Worm (Caenorhabditis elegans) whole organism, L4 larva: ENCODE results near the gene F57H12.5.
A peak's percentile ranks its signal among the peaks of the same experiment; 100 is the strongest.

Experiments used
- F10B5.3 ChIP-seq: sonication (generic microtip); optimal IDR thresholded peaks from 2 replicates; lab custom pipeline; 2016; ENCODE audit warnings: mild to moderate bottlenecking, missing genetic modification characterization, missing compliant biosample characterization
- F49E8.2 ChIP-seq: sonication (generic microtip); optimal IDR thresholded peaks from 2 replicates; lab custom pipeline; 2016; ENCODE audit warnings: missing compliant biosample characterization, mild to moderate bottlenecking, missing genetic modification characterization, borderline replicate concordance
- R02D3.7 ChIP-seq: fragments of 150-350 bp; sonication (generic microtip); optimal IDR thresholded peaks from 3 replicates; lab custom pipeline; 2014; ENCODE audit warnings: missing biosample characterization, missing genetic modification characterization
- T26A8.4 ChIP-seq: fragments of 200-800 bp; sonication (Bioruptor generic); IDR thresholded peaks from 2 replicates; pipeline ENCODE4 v1.3.6; 2022; ENCODE audit warnings: missing genetic modification characterization, missing compliant biosample characterization
- Y105C5A.15 ChIP-seq: fragments of 200-800 bp; sonication (Bioruptor generic); IDR thresholded peaks from 2 replicates; pipeline ENCODE4 v1.3.6; 2022; ENCODE audit warnings: missing genetic modification characterization, missing compliant biosample characterization
- Y5F2A.4 ChIP-seq: fragments of 200-800 bp; sonication (Bioruptor generic); optimal IDR thresholded peaks from 2 replicates; lab custom pipeline; 2018; ENCODE audit warnings: mild to moderate bottlenecking, missing genetic modification characterization, missing compliant biosample characterization
- ZK337.2 ChIP-seq: fragments of 200-800 bp; sonication (Bioruptor generic); IDR thresholded peaks from 2 replicates; pipeline ENCODE4 v1.3.6; 2022; ENCODE audit warnings: missing genetic modification reagents, missing genetic modification characterization, missing compliant biosample characterization
- aha-1 ChIP-seq: fragments of 150-350 bp; peaks from one replicate; lab custom pipeline; 2014; ENCODE audit warnings: missing biosample characterization, missing genetic modification characterization
- attf-4 ChIP-seq: sonication (generic microtip); optimal IDR thresholded peaks from 3 replicates; lab custom pipeline; 2017; ENCODE audit warnings: missing biosample characterization, missing genetic modification characterization
- ceh-62 ChIP-seq: sonication (generic microtip); optimal IDR thresholded peaks from 2 replicates; lab custom pipeline; 2017; ENCODE audit warnings: missing biosample characterization, missing genetic modification characterization
- cey-2 ChIP-seq: sonication (generic microtip); optimal IDR thresholded peaks from 3 replicates; lab custom pipeline; 2017; ENCODE audit warnings: missing genetic modification characterization, mild to moderate bottlenecking, missing compliant biosample characterization, antibody characterized with exemption, borderline replicate concordance; ENCODE audit not compliant: insufficient read depth
- daf-16 ChIP-seq, 3 experiments: sonication (generic microtip); optimal IDR thresholded peaks; 2 replicates each; lab custom pipeline; 2016 to 2017; ENCODE audit warnings: missing genetic modification characterization in 3 of 3, missing genetic modification reagents in 3 of 3, mild to moderate bottlenecking in 2 of 3, missing compliant biosample characterization in 2 of 3, missing biosample characterization in 1 of 3, moderate library complexity in 1 of 3
- daf-8 ChIP-seq: fragments of 200-800 bp; sonication (Bioruptor generic); IDR thresholded peaks from 2 replicates; pipeline ENCODE4 v1.3.6; 2022; ENCODE audit warnings: missing genetic modification characterization, missing compliant biosample characterization
- dmd-6 ChIP-seq: fragments of 200-800 bp; sonication (Bioruptor generic); IDR thresholded peaks from 2 replicates; pipeline ENCODE4 v1.3.6; 2022; ENCODE audit warnings: missing genetic modification reagents, missing genetic modification characterization, missing compliant biosample characterization
- dpl-1 ChIP-seq: fragments of 150-350 bp; optimal IDR thresholded peaks from 2 replicates; lab custom pipeline; 2014; ENCODE audit warnings: missing biosample characterization, missing genetic modification reagents, missing genetic modification characterization
- duxl-1 ChIP-seq: sonication (generic microtip); optimal IDR thresholded peaks from 2 replicates; lab custom pipeline; 2016; ENCODE audit warnings: mild to moderate bottlenecking, missing genetic modification characterization, moderate library complexity, missing compliant biosample characterization; ENCODE audit not compliant: poor library complexity
- dve-1 ChIP-seq: sonication (generic microtip); optimal IDR thresholded peaks from 2 replicates; lab custom pipeline; 2017; ENCODE audit warnings: antibody characterized with exemption, mild to moderate bottlenecking, missing genetic modification characterization, missing compliant biosample characterization; ENCODE audit not compliant: insufficient read depth
- fkh-10 ChIP-seq: fragments of 150-350 bp; optimal IDR thresholded peaks from 2 replicates; lab custom pipeline; 2014; ENCODE audit warnings: missing biosample characterization, missing genetic modification reagents, missing genetic modification characterization
- fos-1 ChIP-seq: fragments of 150-350 bp; optimal IDR thresholded peaks from 2 replicates; lab custom pipeline; 2014; ENCODE audit warnings: missing biosample characterization, missing genetic modification characterization
- hlh-11 ChIP-seq: fragments of 200-800 bp; sonication (Bioruptor generic); optimal IDR thresholded peaks from 2 replicates; lab custom pipeline; 2018; ENCODE audit warnings: mild to moderate bottlenecking, missing genetic modification characterization, missing compliant biosample characterization
- hmg-1.1 ChIP-seq: fragments of 200-800 bp; sonication (Bioruptor generic); IDR thresholded peaks from 2 replicates; pipeline ENCODE4 v1.3.6; 2022; ENCODE audit warnings: missing genetic modification reagents, missing genetic modification characterization, missing compliant biosample characterization
- lim-7 ChIP-seq: fragments of 200-800 bp; sonication (Bioruptor generic); IDR thresholded peaks from 2 replicates; pipeline ENCODE4 v1.3.6; 2022; ENCODE audit warnings: missing genetic modification characterization, missing compliant biosample characterization
- lin-13 ChIP-seq: fragments of 150-350 bp; optimal IDR thresholded peaks from 2 replicates; lab custom pipeline; 2014; ENCODE audit warnings: missing biosample characterization, missing genetic modification reagents, missing genetic modification characterization
- lir-3 ChIP-seq: sonication (generic microtip); optimal IDR thresholded peaks from 2 replicates; lab custom pipeline; 2016; ENCODE audit warnings: mild to moderate bottlenecking, missing genetic modification characterization, missing compliant biosample characterization
- lsy-2 ChIP-seq, 2 experiments: fragments of 150-350 bp in 1 of 2; sonication (generic microtip) in 1 of 2; optimal IDR thresholded peaks; 2 replicates each; lab custom pipeline; 2014 to 2017; ENCODE audit warnings: missing biosample characterization in 2 of 2, missing genetic modification characterization in 2 of 2
- madf-5 ChIP-seq, 2 experiments: fragments of 200-800 bp; sonication (Bioruptor generic); IDR thresholded peaks; 2 replicates each; pipeline ENCODE4 v1.3.6; 2022; ENCODE audit warnings: missing compliant biosample characterization in 2 of 2, missing genetic modification characterization in 2 of 2
- mdt-29 ChIP-seq: fragments of 200-800 bp; sonication (Bioruptor generic); IDR thresholded peaks from 2 replicates; pipeline ENCODE4 v1.3.6; 2022; ENCODE audit warnings: missing genetic modification reagents, missing genetic modification characterization, missing compliant biosample characterization
- mes-2 ChIP-seq: sonication (generic microtip); optimal IDR thresholded peaks from 2 replicates; lab custom pipeline; 2016; ENCODE audit warnings: missing genotype, mild to moderate bottlenecking, missing genetic modification characterization, missing compliant biosample characterization; ENCODE audit not compliant: poor library complexity, severe bottlenecking
- nhr-102 ChIP-seq: sonication (generic microtip); optimal IDR thresholded peaks from 2 replicates; lab custom pipeline; 2016; ENCODE audit warnings: mild to moderate bottlenecking, missing genetic modification characterization, moderate library complexity, missing compliant biosample characterization
- nhr-28 ChIP-seq: fragments of 150-350 bp; optimal IDR thresholded peaks from 2 replicates; lab custom pipeline; 2014; ENCODE audit warnings: missing biosample characterization, missing genetic modification characterization
- nhr-42 ChIP-seq: fragments of 200-800 bp; sonication (Bioruptor generic); IDR thresholded peaks from 2 replicates; pipeline ENCODE4 v1.3.6; 2022; ENCODE audit warnings: missing genetic modification characterization, missing compliant biosample characterization
- pqm-1 ChIP-seq: sonication (generic microtip); optimal IDR thresholded peaks from 2 replicates; lab custom pipeline; 2017; ENCODE audit warnings: missing biosample characterization, missing genetic modification characterization
- saeg-2 ChIP-seq: fragments of 200-800 bp; sonication (Bioruptor generic); IDR thresholded peaks from 2 replicates; pipeline ENCODE4 v1.3.6; 2022; ENCODE audit warnings: missing genetic modification reagents, missing genetic modification characterization, missing compliant biosample characterization
- sdz-12 ChIP-seq: fragments of 200-800 bp; sonication (Bioruptor generic); optimal IDR thresholded peaks from 2 replicates; lab custom pipeline; 2018; ENCODE audit warnings: mild to moderate bottlenecking, missing genetic modification characterization, missing compliant biosample characterization
- set-16 ChIP-seq: fragments of 200-800 bp; sonication (Bioruptor generic); IDR thresholded peaks from 2 replicates; pipeline ENCODE4 v1.3.6; 2022; ENCODE audit warnings: missing genetic modification reagents, missing genetic modification characterization, missing compliant biosample characterization
- unc-130 ChIP-seq: sonication (generic microtip); optimal IDR thresholded peaks from 2 replicates; lab custom pipeline; 2016; ENCODE audit warnings: missing genetic modification reagents, missing genetic modification characterization, missing compliant biosample characterization
- vab-7 ChIP-seq: fragments of 200-800 bp; sonication (Bioruptor generic); IDR thresholded peaks from 2 replicates; pipeline ENCODE4 v1.3.6; 2022; ENCODE audit warnings: missing genetic modification reagents, missing genetic modification characterization, missing compliant biosample characterization
- zfp-3 ChIP-seq: fragments of 200-800 bp; sonication (Bioruptor generic); conservative IDR thresholded peaks from 2 replicates; pipeline ENCODE4 v1.3.6; 2022; ENCODE audit warnings: missing genetic modification reagents, missing genetic modification characterization, missing compliant biosample characterization
- zip-11 ChIP-seq: fragments of 200-800 bp; sonication (Bioruptor generic); IDR thresholded peaks from 2 replicates; pipeline ENCODE4 v1.3.6; 2022; ENCODE audit warnings: missing genetic modification characterization, missing compliant biosample characterization
- ztf-7 ChIP-seq: fragments of 150-350 bp; optimal IDR thresholded peaks from 2 replicates; lab custom pipeline; 2014; ENCODE audit warnings: missing biosample characterization, missing genetic modification characterization

Gene F57H12.5

ce11 chrIV:8005376-8005775 lies 38.3 kb downstream of the F57H12.5 start:
- no peak for TF ChIP-seq T26A8.4 (GFP tag; lab: Robert Waterston, UW)
- TF ChIP-seq dmd-6 (GFP tag; lab: Robert Waterston, UW) = no peak
- TF ChIP-seq F49E8.2 (tag; lab: Kevin White, UChicago) = no peak
- no peak for TF ChIP-seq lir-3 (tag; lab: Kevin White, UChicago)
- TF ChIP-seq Y5F2A.4 (GFP tag; lab: Kevin White, UChicago) = no peak
- TF ChIP-seq ztf-7 (tag; lab: Kevin White, UChicago) = no peak
- TF ChIP-seq vab-7 = no peak
- no peak for TF ChIP-seq hmg-1.1 (GFP tag; lab: Robert Waterston, UW)
- TF ChIP-seq nhr-42 (GFP tag; lab: Robert Waterston, UW) = no peak
- TF ChIP-seq fkh-10 (GFP tag; lab: Kevin White, UChicago) = no peak
- peak; percentile 24 for TF ChIP-seq nhr-28
- TF ChIP-seq R02D3.7 = no peak
- TF ChIP-seq fos-1 (tag; lab: Kevin White, UChicago) = no peak
- TF ChIP-seq pqm-1 (tag; lab: Kevin White, UChicago) = peak; percentile 64
- TF ChIP-seq ZK337.2 (GFP tag; lab: Robert Waterston, UW) = no peak
- TF ChIP-seq sdz-12 (GFP tag; lab: Kevin White, UChicago) = no peak
- TF ChIP-seq unc-130 (GFP tag; lab: Kevin White, UChicago) = no peak
- TF ChIP-seq F10B5.3 (tag; lab: Kevin White, UChicago) = no peak
- TF ChIP-seq set-16 = no peak
- TF ChIP-seq Y105C5A.15 = no peak
- peak; percentile 39 for TF ChIP-seq dve-1
- TF ChIP-seq cey-2 (tag; lab: Kevin White, UChicago) = no peak
- TF ChIP-seq daf-8 (GFP tag; lab: Robert Waterston, UW) = no peak
- TF ChIP-seq duxl-1 (tag; lab: Kevin White, UChicago) = no peak
- TF ChIP-seq mdt-29 (GFP tag; lab: Robert Waterston, UW) = no peak
- TF ChIP-seq hlh-11 (tag; lab: Kevin White, UChicago) = peak; percentile 29
- no peak for TF ChIP-seq daf-16 (GFP tag; optimal IDR thresholded peaks at IDR 0.05; lab: Kevin White, UChicago)
- TF ChIP-seq daf-16 (tag; optimal IDR thresholded peaks at IDR 0.05; lab: Kevin White, UChicago) = peak; percentile 64
- TF ChIP-seq mes-2 (tag; lab: Kevin White, UChicago) = no peak

ce11 chrIV:8006161-8006560 lies 39.1 kb downstream of the F57H12.5 start:
- no peak for TF ChIP-seq saeg-2 (GFP tag; lab: Robert Waterston, UW)
- TF ChIP-seq dpl-1 (GFP tag; lab: Kevin White, UChicago) = no peak
- TF ChIP-seq ztf-7 (tag; lab: Kevin White, UChicago) = no peak
- no peak for TF ChIP-seq aha-1 (tag; lab: Kevin White, UChicago)
- TF ChIP-seq nhr-102 (tag; lab: Kevin White, UChicago) = no peak
- no peak for TF ChIP-seq lim-7 (GFP tag; lab: Robert Waterston, UW)
- no peak for TF ChIP-seq madf-5 (GFP tag; IDR thresholded peaks at IDR 0.05; lab: Robert Waterston, UW)
- no peak for TF ChIP-seq ceh-62 (tag; lab: Kevin White, UChicago)
- no peak for TF ChIP-seq zfp-3 (GFP tag; lab: Robert Waterston, UW)
- no peak for TF ChIP-seq zip-11 (GFP tag; lab: Robert Waterston, UW)
- no peak for TF ChIP-seq attf-4 (tag; lab: Kevin White, UChicago)
- no peak for TF ChIP-seq lin-13 (GFP tag; lab: Kevin White, UChicago)
- no peak for TF ChIP-seq lsy-2 (tag; optimal IDR thresholded peaks at IDR 0.05; lab: Kevin White, UChicago)
